Worm (Caenorhabditis elegans): Measurements from ENCODE around the gene F16G10.7.

Gene F16G10.7

ce11 chrII:2399810-2400209 is 19.7 kb upstream of the F16G10.7 start:
- TF ChIP-seq elt-3 (tag; optimal IDR thresholded peaks at IDR 0.05) (peak; percentile 14 to 96 (median 93)), aly-2 (tag; optimal IDR thresholded peaks at IDR 0.05) (no peak), nhr-43 (tag; optimal IDR thresholded peaks at IDR 0.05; ENCODE audit: poor library complexity, severe bottlenecking) (peak; percentile 86)

- TF ChIP-seq fkh-10 (GFP tag; optimal IDR thresholded peaks at IDR 0.05) (no peak), nhr-25 (tag; optimal IDR thresholded peaks at IDR 0.05) (no peak), ama-1 (optimal IDR thresholded peaks at IDR 0.05) (no peak), skn-1 (tag; optimal IDR thresholded peaks at IDR 0.05) (no peak), nhr-67 (tag; optimal IDR thresholded peaks at IDR 0.05) (no peak), lin-15B (tag; optimal IDR thresholded peaks at IDR 0.05) (no peak), unc-62 (GFP tag; optimal IDR thresholded peaks at IDR 0.05) (no peak), nhr-43 (tag; optimal IDR thresholded peaks at IDR 0.05; ENCODE audit: poor library complexity, severe bottlenecking) (no peak), egl-27 (tag; optimal IDR thresholded peaks at IDR 0.05) (no peak), ceh-16 (tag; optimal IDR thresholded peaks at IDR 0.05) (no peak), hmg-11 (tag; optimal IDR thresholded peaks at IDR 0.05) (no peak), nhr-11 (tag; optimal IDR thresholded peaks at IDR 0.05) (no peak), sea-2 (GFP tag; optimal IDR thresholded peaks at IDR 0.05) (no peak), lin-39 (tag; optimal IDR thresholded peaks at IDR 0.05) (no peak), ztf-4 (tag; optimal IDR thresholded peaks at IDR 0.05) (no peak), ztf-11 (tag; optimal IDR thresholded peaks at IDR 0.05) (no peak), mml-1 (tag; optimal IDR thresholded peaks at IDR 0.05) (no peak), ceh-28 (tag; optimal IDR thresholded peaks at IDR 0.05) (no peak), R02D3.7 (tag; optimal IDR thresholded peaks at IDR 0.05) (no peak)
These were observed 18.8 kb upstream of the F16G10.7 start, which contains the start of gene F16G10.14 for ce11 chrII:2398884-2399283. Gene F16G10.14, minus strand, starts transcription at chrII:2398984.

DNA sequence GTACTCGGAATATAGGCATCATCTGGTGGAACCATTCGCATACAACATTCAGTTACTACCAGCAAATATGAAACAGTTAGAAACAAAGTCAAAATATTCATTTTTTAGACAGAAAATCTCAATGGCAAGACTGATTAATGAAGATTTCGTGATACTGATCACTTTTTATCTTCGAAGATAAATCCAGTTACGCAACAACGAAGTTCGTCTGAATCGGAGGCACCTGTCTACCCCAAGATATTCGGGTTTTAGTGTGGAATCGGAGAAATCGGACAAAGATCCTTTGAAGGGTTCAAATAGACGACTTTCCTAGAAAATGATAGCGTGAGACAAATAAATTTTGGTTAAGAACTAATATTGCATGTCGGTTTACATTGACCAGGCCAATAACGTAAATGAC is 15.8 kb upstream of the F16G10.7 start, which contains the start of gene F16G10.13:
F16G10.13 (minus strand) TSS at position 101 of the 400 bp plus-strand sequence.
- TF ChIP-seq nfya-1 (tag; optimal IDR thresholded peaks at IDR 0.05; ENCODE audit: insufficient read depth) (no peak), mdl-1 (tag; optimal IDR thresholded peaks at IDR 0.05) (no peak), zag-1 (tag; optimal IDR thresholded peaks at IDR 0.05) (no peak), ztf-4 (tag; optimal IDR thresholded peaks at IDR 0.05) (no peak), lin-15B (tag; optimal IDR thresholded peaks at IDR 0.05) (no peak), R02D3.7 (tag; optimal IDR thresholded peaks at IDR 0.05) (no peak), fos-1 (tag; optimal IDR thresholded peaks at IDR 0.05) (no peak), nhr-12 (tag; optimal IDR thresholded peaks at IDR 0.05) (no peak), egl-5 (tag; optimal IDR thresholded peaks at IDR 0.05) (no peak), ama-1 (optimal IDR thresholded peaks at IDR 0.05) (no peak)

DNA sequence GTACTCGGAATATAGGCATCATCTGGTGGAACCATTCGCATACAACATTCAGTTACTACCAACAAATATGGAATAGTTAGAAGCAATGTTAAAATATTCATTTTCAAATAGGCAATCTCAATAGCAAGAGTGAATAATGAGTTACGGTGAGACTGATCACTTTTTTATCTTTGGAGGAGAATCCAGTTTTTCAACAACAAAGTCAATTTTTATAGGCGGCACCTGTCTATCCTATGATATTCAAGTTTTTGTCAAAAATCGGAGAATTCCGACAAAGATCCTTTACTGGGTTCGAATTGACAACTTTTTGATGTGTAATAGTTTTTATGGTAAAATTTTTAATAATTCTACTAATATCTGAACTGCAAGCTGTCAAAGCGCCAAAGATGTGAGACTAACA is 13.7 kb upstream of the F16G10.7 start, which contains the start of gene F16G10.11:
F16G10.11 (minus strand) TSS at position 101 of the 400 bp plus-strand sequence.
- TF ChIP-seq eor-1 (tag; optimal IDR thresholded peaks at IDR 0.05) (no peak), lin-15B (tag; optimal IDR thresholded peaks at IDR 0.05) (no peak), ceh-16 (tag; optimal IDR thresholded peaks at IDR 0.05) (no peak), jun-1 (tag; optimal IDR thresholded peaks at IDR 0.05) (no peak), elt-3 (tag; optimal IDR thresholded peaks at IDR 0.05) (no peak), fos-1 (tag; optimal IDR thresholded peaks at IDR 0.05) (no peak), sea-2 (GFP tag; optimal IDR thresholded peaks at IDR 0.05) (no peak), nhr-77 (tag; optimal IDR thresholded peaks at IDR 0.05) (no peak), ztf-11 (tag; optimal IDR thresholded peaks at IDR 0.05) (no peak), egl-27 (tag; optimal IDR thresholded peaks at IDR 0.05) (no peak), nhr-67 (tag; optimal IDR thresholded peaks at IDR 0.05) (no peak), unc-39 (tag; optimal IDR thresholded peaks at IDR 0.05) (no peak), snpc-4 (tag; optimal IDR thresholded peaks at IDR 0.05) (no peak), skn-1 (tag; optimal IDR thresholded peaks at IDR 0.05) (no peak), unc-62 (GFP tag; optimal IDR thresholded peaks at IDR 0.05) (no peak), nhr-28 (tag; optimal IDR thresholded peaks at IDR 0.05) (no peak), mml-1 (tag; optimal IDR thresholded peaks at IDR 0.05) (no peak), ZK546.5 (tag; optimal IDR thresholded peaks at IDR 0.05) (no peak), nhr-237 (tag; optimal IDR thresholded peaks at IDR 0.05) (no peak), R02D3.7 (tag; optimal IDR thresholded peaks at IDR 0.05) (no peak)

ce11 chrII:2390884-2391283 is 10.8 kb upstream of the F16G10.7 start, which contains the start of gene F16G10.10:
Gene F16G10.10, minus strand, starts transcription at chrII:2390984.
- TF ChIP-seq nhr-28 (tag; optimal IDR thresholded peaks at IDR 0.05) (no peak), nhr-25 (tag; optimal IDR thresholded peaks at IDR 0.05) (no peak), daf-12 (tag; optimal IDR thresholded peaks at IDR 0.05) (no peak), nhr-11 (tag; optimal IDR thresholded peaks at IDR 0.05) (no peak), ceh-16 (tag; optimal IDR thresholded peaks at IDR 0.05) (no peak), fkh-2 (tag; optimal IDR thresholded peaks at IDR 0.05) (no peak), elt-3 (tag; optimal IDR thresholded peaks at IDR 0.05) (no peak), lin-15B (tag; optimal IDR thresholded peaks at IDR 0.05) (no peak)
